Worm (Caenorhabditis elegans) whole organism, L4/young adult: Measurements from ENCODE around the gene C01G6.2.

Experiments used
- W03F9.2 ChIP-seq: fragments of 150-350 bp; optimal IDR thresholded peaks from 2 replicates; lab custom pipeline; 2014; ENCODE audit warnings: missing biosample characterization, missing genetic modification characterization
- dao-5 ChIP-seq: sonication (generic microtip); optimal IDR thresholded peaks from 2 replicates; lab custom pipeline; 2016; ENCODE audit warnings: missing genotype, missing genetic modification characterization, moderate library complexity, missing compliant biosample characterization

DNA sequence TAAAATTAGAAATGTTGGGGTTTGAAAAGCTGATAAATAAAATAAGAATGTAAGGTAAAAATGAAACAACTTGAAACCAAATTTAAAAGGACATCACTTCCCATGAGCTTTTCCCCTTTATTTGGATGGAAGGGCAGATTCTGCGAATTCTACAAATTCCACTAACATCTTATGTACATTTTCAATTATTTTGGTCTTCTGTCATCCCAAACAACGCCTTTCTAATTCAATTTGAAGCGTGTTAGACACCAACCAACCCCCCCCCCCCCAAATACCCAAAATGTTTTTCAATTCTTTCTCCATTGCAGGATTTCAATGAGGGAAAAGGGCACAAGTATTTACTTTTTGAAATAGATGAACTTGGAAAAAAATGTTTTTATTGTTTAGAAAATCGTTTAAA, 1.1 kb upstream of the C01G6.2 start:
- TF ChIP-seq W03F9.2 (tag; lab: Kevin White, UChicago) (no peak), dao-5 (tag; lab: Kevin White, UChicago) (no peak)
